Fruit fly (Drosophila melanogaster) whole organism, embryonic: ENCODE results near the gene Gr61a.

Experiments
- Awh ChIP-seq: fragments of 200-800 bp; sonication (Bioruptor generic); IDR thresholded peaks from 2 replicates; pipeline ENCODE4, ENCODE4 v1.3.6; 2022; ENCODE audit warnings: missing biosample characterization, missing genetic modification characterization
- CG10267 ChIP-seq: fragments of 200-800 bp; sonication (Bioruptor generic); optimal IDR thresholded peaks from 2 replicates; lab custom pipeline; 2018; ENCODE audit warnings: missing biosample characterization, mild to moderate bottlenecking, missing genetic modification characterization, moderate library complexity
- CG10959 ChIP-seq: fragments of 200-800 bp; sonication (Bioruptor generic); IDR thresholded peaks from 2 replicates; pipeline ENCODE4 v1.3.6; 2022; ENCODE audit warnings: missing biosample characterization, missing genetic modification characterization
- CG11085 ChIP-seq: fragments of 200-800 bp; sonication (Bioruptor generic); IDR thresholded peaks from 2 replicates; pipeline ENCODE4 v1.3.6; 2022; ENCODE audit warnings: missing biosample characterization, missing genetic modification characterization
- CG12391 ChIP-seq: fragments of 200-800 bp; sonication (Bioruptor generic); optimal IDR thresholded peaks from 3 replicates; lab custom pipeline; 2018; ENCODE audit warnings: missing biosample characterization, mild to moderate bottlenecking, missing genetic modification characterization, moderate library complexity
- CG12659 ChIP-seq: fragments of 200-800 bp; sonication (Bioruptor generic); optimal IDR thresholded peaks from 3 replicates; lab custom pipeline; 2017; ENCODE audit warnings: mild to moderate bottlenecking, missing biosample characterization, missing genetic modification reagents, missing genetic modification characterization
- CG12744 ChIP-seq: fragments of 200-800 bp; sonication (Bioruptor generic); optimal IDR thresholded peaks from 2 replicates; lab custom pipeline; 2016; ENCODE audit warnings: missing biosample characterization, missing genetic modification characterization
- CG14965 ChIP-seq: fragments of 200-800 bp; sonication (Bioruptor generic); optimal IDR thresholded peaks from 2 replicates; lab custom pipeline; 2016; ENCODE audit warnings: missing biosample characterization, missing genetic modification characterization, borderline replicate concordance
- CG15073 ChIP-seq: fragments of 200-800 bp; sonication (Bioruptor generic); optimal IDR thresholded peaks from 2 replicates; lab custom pipeline; 2016; ENCODE audit warnings: missing biosample characterization, missing genetic modification characterization
- CG1602 ChIP-seq: fragments of 200-800 bp; sonication (Bioruptor generic); optimal IDR thresholded peaks from 3 replicates; lab custom pipeline; 2016; ENCODE audit warnings: missing biosample characterization, missing genetic modification characterization
- CG17361 ChIP-seq: fragments of 200-800 bp; sonication (Bioruptor generic); IDR thresholded peaks from 3 replicates; pipeline ENCODE4 v1.3.6; 2022; ENCODE audit warnings: missing biosample characterization, missing genetic modification characterization
- CG31388 ChIP-seq: fragments of 200-800 bp; sonication (Bioruptor generic); optimal IDR thresholded peaks from 2 replicates; lab custom pipeline; 2016; ENCODE audit warnings: missing biosample characterization, missing genetic modification characterization
- CG4360 ChIP-seq: fragments of 200-800 bp; sonication (Bioruptor generic); IDR thresholded peaks from 2 replicates; pipeline ENCODE4 v1.3.6; 2022; ENCODE audit warnings: missing biosample characterization, missing genetic modification characterization
- CG43689 ChIP-seq: fragments of 200-800 bp; sonication (Bioruptor generic); IDR thresholded peaks from 2 replicates; pipeline ENCODE4 v1.3.6; 2022; ENCODE audit warnings: missing biosample characterization, missing genetic modification characterization
- CG4424 ChIP-seq: fragments of 200-800 bp; sonication (Bioruptor generic); optimal IDR thresholded peaks from 3 replicates; lab custom pipeline; 2016; ENCODE audit warnings: missing biosample characterization, missing genetic modification characterization
- CG5245 ChIP-seq: fragments of 200-800 bp; sonication (Bioruptor generic); optimal IDR thresholded peaks from 3 replicates; lab custom pipeline; 2016; ENCODE audit warnings: missing biosample characterization, missing genetic modification characterization
- CG6654 ChIP-seq: fragments of 200-800 bp; sonication (Bioruptor generic); optimal IDR thresholded peaks from 2 replicates; lab custom pipeline; 2017; ENCODE audit warnings: missing biosample characterization, mild to moderate bottlenecking, missing genetic modification characterization
- CG6854 ChIP-seq: fragments of 200-800 bp; sonication (Bioruptor generic); optimal IDR thresholded peaks from 3 replicates; lab custom pipeline; 2017; ENCODE audit warnings: missing biosample characterization, mild to moderate bottlenecking, missing genetic modification characterization
- CG8359 ChIP-seq: fragments of 200-800 bp; sonication (Bioruptor generic); optimal IDR thresholded peaks from 2 replicates; lab custom pipeline; 2017; ENCODE audit warnings: missing biosample characterization, mild to moderate bottlenecking, missing genetic modification characterization, borderline replicate concordance
- CG9932 ChIP-seq: fragments of 200-800 bp; sonication (Bioruptor generic); IDR thresholded peaks from 2 replicates; pipeline ENCODE4 v1.3.6; 2022; ENCODE audit warnings: missing biosample characterization, missing genetic modification characterization
- CoRest ChIP-seq: fragments of 200-800 bp; sonication (Bioruptor generic); optimal IDR thresholded peaks from 3 replicates; lab custom pipeline; 2018; ENCODE audit warnings: missing biosample characterization, mild to moderate bottlenecking, missing genetic modification characterization, moderate library complexity
- Hand ChIP-seq: fragments of 200-800 bp; sonication (Bioruptor generic); optimal IDR thresholded peaks from 2 replicates; lab custom pipeline; 2017; ENCODE audit warnings: mild to moderate bottlenecking, missing biosample characterization, missing genetic modification reagents, missing genetic modification characterization
- MTF-1 ChIP-seq: fragments of 200-800 bp; sonication (Bioruptor generic); optimal IDR thresholded peaks from 2 replicates; lab custom pipeline; 2018; ENCODE audit warnings: missing biosample characterization, mild to moderate bottlenecking, missing genetic modification characterization, borderline replicate concordance
- NK7.1 ChIP-seq: fragments of 200-800 bp; sonication (Bioruptor generic); optimal IDR thresholded peaks from 3 replicates; lab custom pipeline; 2016; ENCODE audit warnings: missing biosample characterization, missing genetic modification characterization
- NfI ChIP-seq: fragments of 200-800 bp; sonication (Bioruptor generic); optimal IDR thresholded peaks from 3 replicates; lab custom pipeline; 2018; ENCODE audit warnings: missing biosample characterization, mild to moderate bottlenecking, missing genetic modification characterization, moderate library complexity
- Sox100B ChIP-seq: fragments of 200-800 bp; sonication (Bioruptor generic); optimal IDR thresholded peaks from 3 replicates; lab custom pipeline; 2018; ENCODE audit warnings: missing biosample characterization, mild to moderate bottlenecking, missing genetic modification characterization
- Tbp ChIP-seq: fragments of >200 bp; optimal IDR thresholded peaks from 2 replicates; lab custom pipeline; 2018; ENCODE audit warnings: missing biosample characterization, missing genetic modification characterization
- aop ChIP-seq: fragments of 200-800 bp; sonication (Bioruptor generic); IDR thresholded peaks from 2 replicates; pipeline ENCODE4 v1.3.6; 2022; ENCODE audit warnings: missing biosample characterization, missing genetic modification characterization
- bab2 ChIP-seq: fragments of 200-800 bp; sonication (Bioruptor generic); optimal IDR thresholded peaks from 2 replicates; lab custom pipeline; 2016; ENCODE audit warnings: missing biosample characterization, missing genetic modification characterization
- cg ChIP-seq: fragments of 200-800 bp; sonication (Bioruptor generic); optimal IDR thresholded peaks from 3 replicates; lab custom pipeline; 2019; ENCODE audit warnings: missing biosample characterization, mild to moderate bottlenecking, missing genetic modification characterization, moderate library complexity
- en ChIP-seq: fragments of 200-800 bp; sonication (Bioruptor generic); optimal IDR thresholded peaks from 2 replicates; lab custom pipeline; 2016; ENCODE audit warnings: missing biosample characterization, missing genetic modification characterization
- fd64A ChIP-seq: fragments of 200-800 bp; sonication (Bioruptor generic); optimal IDR thresholded peaks from 3 replicates; lab custom pipeline; 2018; ENCODE audit warnings: missing biosample characterization, mild to moderate bottlenecking, missing genetic modification characterization
- fru ChIP-seq: fragments of >200 bp; optimal IDR thresholded peaks from 2 replicates; lab custom pipeline; 2017
- fu2 ChIP-seq: fragments of 200-800 bp; sonication (Bioruptor generic); optimal IDR thresholded peaks from 2 replicates; lab custom pipeline; 2016; ENCODE audit warnings: missing biosample characterization, missing genetic modification characterization
- gce ChIP-seq: fragments of 200-800 bp; sonication (Bioruptor generic); IDR thresholded peaks from 3 replicates; pipeline ENCODE4 v1.3.6; 2022; ENCODE audit warnings: missing biosample characterization, missing genetic modification characterization
- gem ChIP-seq: fragments of 200-800 bp; sonication (Bioruptor generic); optimal IDR thresholded peaks from 2 replicates; lab custom pipeline; 2019; ENCODE audit warnings: missing biosample characterization, mild to moderate bottlenecking, missing genetic modification characterization, moderate library complexity
- jigr1 ChIP-seq: fragments of 200-800 bp; sonication (Bioruptor generic); IDR thresholded peaks from 3 replicates; pipeline ENCODE4 v1.3.6; 2022; ENCODE audit warnings: missing biosample characterization, missing genetic modification characterization
- maf-S ChIP-seq: fragments of 200-800 bp; sonication (Bioruptor generic); optimal IDR thresholded peaks from 2 replicates; lab custom pipeline; 2016; ENCODE audit warnings: missing biosample characterization, missing genetic modification characterization
- nerfin-2 ChIP-seq: fragments of 200-800 bp; sonication (Bioruptor generic); IDR thresholded peaks from 2 replicates; pipeline ENCODE4 v1.3.6; 2022; ENCODE audit warnings: missing biosample characterization, missing genetic modification characterization; ENCODE audit not compliant: partially characterized antibody
- onecut ChIP-seq: fragments of 200-800 bp; sonication (Bioruptor generic); IDR thresholded peaks from 2 replicates; pipeline ENCODE4 v1.3.6; 2022; ENCODE audit warnings: missing biosample characterization, missing genetic modification characterization
- otp ChIP-seq: fragments of 200-800 bp; sonication (Bioruptor generic); IDR thresholded peaks from 3 replicates; pipeline ENCODE4, ENCODE4 v1.3.6; 2022; ENCODE audit warnings: missing biosample characterization, missing genetic modification characterization
- ranshi ChIP-seq: fragments of 200-800 bp; sonication (Bioruptor generic); IDR thresholded peaks from 2 replicates; pipeline ENCODE4 v1.3.6; 2022; ENCODE audit warnings: missing biosample characterization, missing genetic modification characterization
- row ChIP-seq: fragments of 200-800 bp; sonication (Bioruptor generic); IDR thresholded peaks from 3 replicates; pipeline ENCODE4 v1.3.6; 2022; ENCODE audit warnings: missing biosample characterization, missing genetic modification characterization
- sc ChIP-seq, 3 experiments: fragments of >200 bp in 2 of 3; fragments of 200-800 bp in 1 of 3; sonication (Bioruptor generic) in 1 of 3; optimal IDR thresholded peaks; 2 replicates in 2 of 3; 3 replicates in 1 of 3; lab custom pipeline; 2017; ENCODE audit warnings: mild to moderate bottlenecking in 1 of 3, missing biosample characterization in 1 of 3, missing genetic modification characterization in 1 of 3, missing genetic modification reagents in 1 of 3
- scrt ChIP-seq: fragments of 200-800 bp; sonication (Bioruptor generic); optimal IDR thresholded peaks from 2 replicates; lab custom pipeline; 2018; ENCODE audit warnings: missing biosample characterization, mild to moderate bottlenecking, missing genetic modification characterization, moderate library complexity
- sd ChIP-seq: fragments of 200-800 bp; sonication (Bioruptor generic); optimal IDR thresholded peaks from 3 replicates; lab custom pipeline; 2018; ENCODE audit warnings: missing biosample characterization, mild to moderate bottlenecking, missing genetic modification characterization, moderate library complexity
- twi ChIP-seq: fragments of 200-800 bp; optimal IDR thresholded peaks from 2 replicates; lab custom pipeline; 2019; ENCODE audit warnings: missing biosample characterization, mild to moderate bottlenecking, missing genetic modification characterization, moderate library complexity
- zfh2 ChIP-seq: fragments of 200-800 bp; sonication (Bioruptor generic); optimal IDR thresholded peaks from 2 replicates; lab custom pipeline; 2016; ENCODE audit warnings: missing biosample characterization, missing genetic modification characterization

The Gr61a gene

DNA sequence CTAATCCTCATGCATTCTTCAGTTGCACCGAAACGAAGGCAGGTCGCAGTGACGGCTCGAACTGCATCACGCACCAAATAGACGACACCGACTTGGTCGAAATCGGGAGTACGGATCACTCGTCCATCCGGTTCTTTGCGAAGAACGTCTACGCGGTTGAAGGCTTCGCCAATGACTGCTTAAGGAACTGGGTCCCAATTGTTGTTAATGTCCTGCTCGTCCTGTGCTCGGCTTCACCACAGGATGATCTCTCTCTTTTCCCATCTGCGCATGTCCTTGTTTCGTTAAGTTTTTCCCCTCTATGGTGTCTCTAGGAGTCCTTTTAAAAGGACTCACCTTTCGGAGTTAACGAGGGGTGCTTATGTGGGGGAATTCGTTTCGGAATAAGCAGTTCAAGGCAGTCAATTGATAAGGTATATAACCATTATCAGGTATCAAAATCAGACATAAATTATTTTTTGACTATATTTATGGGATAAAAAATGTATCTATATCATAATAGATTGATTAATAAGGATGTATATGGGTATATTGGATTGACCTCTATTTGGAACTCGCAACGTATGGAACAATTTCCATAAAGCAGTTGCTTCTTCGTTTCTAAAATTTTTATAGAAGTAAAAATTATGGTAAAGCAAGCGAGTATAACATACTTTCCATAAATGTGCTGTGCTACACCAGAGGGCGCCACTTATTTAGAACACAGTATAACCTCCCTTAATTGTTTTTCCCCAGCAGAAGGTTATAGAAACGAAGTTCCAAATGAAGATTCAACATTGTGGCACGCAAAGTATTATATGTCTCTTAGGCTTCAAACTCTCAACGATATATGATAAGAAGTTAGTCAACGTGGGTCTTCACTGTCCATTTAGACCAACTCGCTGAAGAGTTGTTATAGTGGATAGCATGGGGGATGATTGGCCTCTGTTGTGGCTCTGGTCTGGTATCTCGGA is 16.1 kb downstream of the Gr61a start, which contains the start of gene dpr20 (continued):
- TF ChIP-seq ranshi (GFP tag; lab: Robert Waterston, UW) = peak; percentile 88
- TF ChIP-seq Awh (GFP tag; lab: Robert Waterston, UW) = peak; percentile 88
- peak; percentile 31 for TF ChIP-seq CG4424 (GFP tag; lab: Kevin White, UChicago)
- TF ChIP-seq aop (GFP tag; lab: Robert Waterston, UW) = peak; percentile 60; the same call in 1 of the 2 replicates
- TF ChIP-seq NK7.1 (GFP tag; lab: Kevin White, UChicago) = peak; percentile 27
- peak; percentile 13 for TF ChIP-seq sd (tag; lab: Kevin White, UChicago)
- peak; percentile 53 for TF ChIP-seq maf-S
- peak; percentile 36 for TF ChIP-seq CG10959 (GFP tag; lab: Robert Waterston, UW)
- TF ChIP-seq CG17361 (GFP tag; lab: Robert Waterston, UW) = peak; percentile 55; the same call in 1 of the 3 replicates
- TF ChIP-seq CG12659 (GFP tag; lab: Kevin White, UChicago) = peak; percentile 67
- TF ChIP-seq fd64A (GFP tag; lab: Kevin White, UChicago) = no peak
- peak; percentile 3 for TF ChIP-seq en (GFP tag; lab: Kevin White, UChicago)
- TF ChIP-seq fru (lab: Kevin White, UChicago) = no peak
- peak; percentile 28 for TF ChIP-seq twi (tag; lab: Kevin White, UChicago)
- TF ChIP-seq sc (optimal IDR thresholded peaks at IDR 0.05; lab: Kevin White, UChicago) = no peak
- TF ChIP-seq sc (GFP tag; optimal IDR thresholded peaks at IDR 0.05; lab: Kevin White, UChicago) = peak; percentile 0
- TF ChIP-seq MTF-1 (GFP tag; lab: Kevin White, UChicago) = peak; percentile 38
- TF ChIP-seq CG14965 (GFP tag; lab: Kevin White, UChicago) = peak; percentile 2
- TF ChIP-seq zfh2 (GFP tag; lab: Kevin White, UChicago) = peak; percentile 71
- peak; percentile 68; the same call in 1 of the 3 replicates for TF ChIP-seq jigr1 (GFP tag; lab: Robert Waterston, UW)
- TF ChIP-seq row (GFP tag; lab: Robert Waterston, UW) = peak; percentile 93
- TF ChIP-seq onecut (GFP tag; lab: Robert Waterston, UW) = peak; percentile 76
- peak; percentile 77 for TF ChIP-seq gem
- no peak for TF ChIP-seq Sox100B (GFP tag; lab: Kevin White, UChicago)
- TF ChIP-seq NfI (GFP tag; lab: Kevin White, UChicago) = peak; percentile 85
- TF ChIP-seq CG15073 (GFP tag; lab: Kevin White, UChicago) = no peak
- TF ChIP-seq CG5245 (GFP tag; lab: Kevin White, UChicago) = peak; percentile 52
- TF ChIP-seq CG8359 (GFP tag; lab: Kevin White, UChicago) = no peak
- peak; percentile 72 for TF ChIP-seq bab2 (GFP tag; lab: Kevin White, UChicago)
- peak; percentile 42 for TF ChIP-seq CG6654 (GFP tag; lab: Kevin White, UChicago)
- peak; percentile 52 for TF ChIP-seq CG4360 (GFP tag; lab: Robert Waterston, UW)
- no peak for TF ChIP-seq nerfin-2 (GFP tag; lab: Robert Waterston, UW)
- peak; percentile 72 for TF ChIP-seq CG12391
- peak; percentile 82 for TF ChIP-seq gce (GFP tag; lab: Robert Waterston, UW)
- TF ChIP-seq Tbp (GFP tag; lab: Kevin White, UChicago) = no peak
- peak; percentile 71 for TF ChIP-seq CoRest (tag; lab: Kevin White, UChicago)
- TF ChIP-seq CG31388 (GFP tag; lab: Kevin White, UChicago) = no peak
- peak; percentile 44 for TF ChIP-seq CG6854 (GFP tag; lab: Kevin White, UChicago)
- TF ChIP-seq CG11085 (GFP tag; lab: Robert Waterston, UW) = peak; percentile 76
- peak; percentile 63 for TF ChIP-seq Hand
- peak; percentile 52 for TF ChIP-seq CG1602 (GFP tag; lab: Kevin White, UChicago)
- TF ChIP-seq CG43689 (GFP tag; lab: Robert Waterston, UW) = peak; percentile 80
- peak; percentile 90 for TF ChIP-seq CG9932 (GFP tag; lab: Robert Waterston, UW)
- peak; percentile 41 for TF ChIP-seq CG10267
- peak; percentile 69 for TF ChIP-seq fu2
- peak; percentile 89 for TF ChIP-seq otp (GFP tag; lab: Robert Waterston, UW)
- TF ChIP-seq scrt (GFP tag; lab: Kevin White, UChicago) = peak; percentile 76
- peak; percentile 45 for TF ChIP-seq CG12744
- TF ChIP-seq cg (GFP tag; lab: Kevin White, UChicago) = no peak
